Worm (Caenorhabditis elegans) whole organism, early embryonic: ENCODE measurements around the gene F59A7.7.

Experiments
- ama-1 ChIP-seq: fragments of 150-350 bp; optimal IDR thresholded peaks from 2 replicates; lab custom pipeline; 2014
- hmbx-1 ChIP-seq: sonication (generic microtip); optimal IDR thresholded peaks from 2 replicates; lab custom pipeline; 2016; ENCODE audit warnings: mild to moderate bottlenecking, missing genetic modification characterization, missing compliant biosample characterization
- hnd-1 ChIP-seq: sonication (generic microtip); optimal IDR thresholded peaks from 2 replicates; lab custom pipeline; 2016; ENCODE audit warnings: missing genetic modification characterization, missing compliant biosample characterization

- no peak for TF ChIP-seq ama-1 (lab: Kevin White, UChicago)
- no peak for TF ChIP-seq hmbx-1
- TF ChIP-seq hnd-1, result no peak
Measured at ce11 chrV:2029877-2030276, 18.0 kb downstream of the F59A7.7 start, which contains the start of gene F59A7.12.
